Fruit fly (Drosophila melanogaster) whole organism, wandering third instar larva: ENCODE data around the gene Sh.

ENCODE experiments used
- Abd-B ChIP-seq: fragments of >200 bp; optimal IDR thresholded peaks from 2 replicates; lab custom pipeline; 2017; ENCODE audit warnings: missing biosample characterization, missing genetic modification characterization
- CG32264 ChIP-seq: fragments of 200-800 bp; sonication (Bioruptor generic); optimal IDR thresholded peaks from 2 replicates; lab custom pipeline; 2016; ENCODE audit warnings: missing biosample characterization, missing genetic modification characterization
- CG9705 ChIP-seq: fragments of 200-800 bp; sonication (Bioruptor generic); optimal IDR thresholded peaks from 2 replicates; lab custom pipeline; 2018; ENCODE audit warnings: missing biosample characterization, mild to moderate bottlenecking, missing genetic modification characterization
- CrebA ChIP-seq: fragments of 200-800 bp; sonication (Bioruptor generic); optimal IDR thresholded peaks from 2 replicates; lab custom pipeline; 2016; ENCODE audit warnings: missing biosample characterization, mild to moderate bottlenecking, missing genetic modification characterization, borderline replicate concordance
- Dfd ChIP-seq: fragments of >200 bp; optimal IDR thresholded peaks from 2 replicates; lab custom pipeline; 2017; ENCODE audit warnings: missing biosample characterization, missing genetic modification characterization
- Dif ChIP-seq: fragments of 200-275, 200-300 bp; sonication (Bioruptor generic); optimal IDR thresholded peaks from 2 replicates; lab custom pipeline; 2018; ENCODE audit warnings: missing biosample characterization, missing genetic modification characterization; ENCODE audit not compliant: partially characterized antibody
- GATAd ChIP-seq: sonication (Bioruptor generic); optimal IDR thresholded peaks from 2 replicates; lab custom pipeline; 2016; ENCODE audit warnings: missing biosample characterization, missing genetic modification characterization
- HLH106 ChIP-seq: fragments of 200-800 bp; optimal IDR thresholded peaks from 3 replicates; lab custom pipeline; 2019; ENCODE audit warnings: missing biosample characterization, mild to moderate bottlenecking, missing genetic modification characterization, moderate library complexity
- Hnf4 ChIP-seq: fragments of 200-800 bp; sonication (Bioruptor generic); optimal IDR thresholded peaks from 2 replicates; lab custom pipeline; 2016; ENCODE audit warnings: missing biosample characterization, mild to moderate bottlenecking, missing genetic modification characterization
- Hr78 ChIP-seq: fragments of >200 bp; optimal IDR thresholded peaks from 2 replicates; lab custom pipeline; 2017; ENCODE audit warnings: missing biosample characterization, missing genetic modification characterization
- Hr83 ChIP-seq: fragments of 200-300 bp; sonication (Bioruptor generic); optimal IDR thresholded peaks from 2 replicates; lab custom pipeline; 2016; ENCODE audit warnings: missing biosample characterization, mild to moderate bottlenecking, missing genetic modification characterization, moderate library complexity; ENCODE audit not compliant: poor library complexity, severe bottlenecking
- Jra ChIP-seq: sonication (Bioruptor generic); optimal IDR thresholded peaks from 2 replicates; lab custom pipeline; 2016; ENCODE audit warnings: missing biosample characterization, missing genetic modification characterization
- Mio ChIP-seq: sonication (Bioruptor generic); optimal IDR thresholded peaks from 2 replicates; lab custom pipeline; 2016; ENCODE audit warnings: missing biosample characterization, missing genetic modification characterization
- Myc ChIP-seq: fragments of >200 bp; optimal IDR thresholded peaks from 2 replicates; lab custom pipeline; 2017
- N ChIP-seq: fragments of >200 bp; optimal IDR thresholded peaks from 2 replicates; lab custom pipeline; 2018; ENCODE audit warnings: missing biosample characterization, missing external identifiers, missing genetic modification characterization
- OdsH ChIP-seq: fragments of 200-800 bp; sonication (Bioruptor generic); optimal IDR thresholded peaks from 2 replicates; lab custom pipeline; 2016; ENCODE audit warnings: missing biosample characterization, mild to moderate bottlenecking, missing genetic modification characterization
- Rel ChIP-seq, 2 experiments: fragments of 200-800 bp; sonication (Bioruptor generic) in 1 of 2; optimal IDR thresholded peaks; 2 replicates in 1 of 2; 3 replicates in 1 of 2; lab custom pipeline; 2016 to 2019; ENCODE audit warnings: mild to moderate bottlenecking in 2 of 2, missing biosample characterization in 2 of 2, missing genetic modification characterization in 2 of 2, moderate library complexity in 1 of 2
- Sp1 ChIP-seq: fragments of 200-800 bp; sonication (Bioruptor generic); optimal IDR thresholded peaks from 3 replicates; lab custom pipeline; 2019; ENCODE audit warnings: missing biosample characterization, mild to moderate bottlenecking, missing genetic modification characterization, moderate library complexity
- Vsx2 ChIP-seq: fragments of 200-300, 225-300 bp; sonication (Bioruptor generic); optimal IDR thresholded peaks from 2 replicates; lab custom pipeline; 2018; ENCODE audit warnings: missing biosample characterization, missing genetic modification characterization; ENCODE audit not compliant: partially characterized antibody
- br ChIP-seq: fragments of 200-800 bp; sonication (Bioruptor generic); optimal IDR thresholded peaks from 2 replicates; lab custom pipeline; 2016; ENCODE audit warnings: missing biosample characterization, missing genetic modification characterization
- brk ChIP-seq: fragments of 200-800 bp; sonication (Bioruptor generic); optimal IDR thresholded peaks from 2 replicates; lab custom pipeline; 2016; ENCODE audit warnings: missing biosample characterization, mild to moderate bottlenecking, missing genetic modification characterization
- dl ChIP-seq, 2 experiments: fragments of 175-275, 200-275 bp in 1 of 2; fragments of 200-275 bp in 1 of 2; sonication (Bioruptor generic); optimal IDR thresholded peaks; lab custom pipeline; 2018; ENCODE audit warnings: mild to moderate bottlenecking in 2 of 2, missing biosample characterization in 2 of 2, missing genetic modification characterization in 2 of 2, moderate library complexity in 2 of 2; ENCODE audit not compliant: partially characterized antibody in 2 of 2, insufficient read depth in 1 of 2
- dmrt93B ChIP-seq: fragments of 200-800 bp; sonication (Bioruptor generic); optimal IDR thresholded peaks from 2 replicates; lab custom pipeline; 2018; ENCODE audit warnings: missing biosample characterization, mild to moderate bottlenecking, missing genetic modification characterization
- dsf ChIP-seq: sonication (Bioruptor generic); optimal IDR thresholded peaks from 2 replicates; lab custom pipeline; 2016; ENCODE audit warnings: missing biosample characterization, missing genetic modification characterization, borderline replicate concordance
- ey ChIP-seq: fragments of 200-800 bp; sonication (Bioruptor generic); optimal IDR thresholded peaks from 2 replicates; lab custom pipeline; 2016; ENCODE audit warnings: missing biosample characterization, missing genetic modification characterization
- foxo ChIP-seq, 2 experiments: fragments of 200-800 bp; sonication (Bioruptor generic); optimal IDR thresholded peaks; 2 replicates in 1 of 2; 3 replicates in 1 of 2; lab custom pipeline; 2016 to 2017; ENCODE audit warnings: missing biosample characterization in 2 of 2, missing genetic modification characterization in 2 of 2
- fru ChIP-seq: fragments of 200-800 bp; sonication (Bioruptor generic); optimal IDR thresholded peaks from 3 replicates; lab custom pipeline; 2016; ENCODE audit warnings: missing biosample characterization, mild to moderate bottlenecking, missing genetic modification characterization
- h ChIP-seq: fragments of 200-800 bp; sonication (Bioruptor generic); optimal IDR thresholded peaks from 3 replicates; lab custom pipeline; 2016; ENCODE audit warnings: missing biosample characterization, mild to moderate bottlenecking, missing genetic modification characterization
- jim ChIP-seq: fragments of 175-275, 200-325 bp; sonication (Bioruptor generic); optimal IDR thresholded peaks from 2 replicates; lab custom pipeline; 2016; ENCODE audit warnings: missing biosample characterization, mild to moderate bottlenecking, missing genetic modification characterization
- lola ChIP-seq: fragments of >200 bp; optimal IDR thresholded peaks from 2 replicates; lab custom pipeline; 2017; ENCODE audit warnings: missing biosample characterization, missing genetic modification characterization
- pan ChIP-seq: fragments of >200 bp; optimal IDR thresholded peaks from 2 replicates; lab custom pipeline; 2017
- psq ChIP-seq: fragments of 200-800 bp; sonication (Bioruptor generic); optimal IDR thresholded peaks from 3 replicates; lab custom pipeline; 2017; ENCODE audit warnings: missing biosample characterization, mild to moderate bottlenecking, missing genetic modification characterization, moderate library complexity
- rgr ChIP-seq: fragments of 200-800 bp; sonication (Bioruptor generic); optimal IDR thresholded peaks from 3 replicates; lab custom pipeline; 2016; ENCODE audit warnings: missing biosample characterization, mild to moderate bottlenecking, missing genetic modification characterization
- sage ChIP-seq: fragments of 200-800 bp; sonication (Bioruptor generic); optimal IDR thresholded peaks from 2 replicates; lab custom pipeline; 2016; ENCODE audit warnings: missing biosample characterization, mild to moderate bottlenecking, missing genetic modification characterization
- sv ChIP-seq: fragments of 200-800 bp; sonication (Bioruptor generic); optimal IDR thresholded peaks from 3 replicates; lab custom pipeline; 2016; ENCODE audit warnings: missing biosample characterization, missing genetic modification characterization
- tai ChIP-seq: sonication (Bioruptor generic); optimal IDR thresholded peaks from 2 replicates; lab custom pipeline; 2016; ENCODE audit warnings: missing biosample characterization, missing genetic modification characterization
- usp ChIP-seq: fragments of >200 bp; optimal IDR thresholded peaks from 2 replicates; lab custom pipeline; 2017; ENCODE audit warnings: missing biosample characterization, missing genetic modification characterization
- woc ChIP-seq: sonication (Bioruptor generic); optimal IDR thresholded peaks from 2 replicates; lab custom pipeline; 2016; ENCODE audit warnings: missing biosample characterization, mild to moderate bottlenecking, missing genetic modification characterization

The Sh gene

DNA sequence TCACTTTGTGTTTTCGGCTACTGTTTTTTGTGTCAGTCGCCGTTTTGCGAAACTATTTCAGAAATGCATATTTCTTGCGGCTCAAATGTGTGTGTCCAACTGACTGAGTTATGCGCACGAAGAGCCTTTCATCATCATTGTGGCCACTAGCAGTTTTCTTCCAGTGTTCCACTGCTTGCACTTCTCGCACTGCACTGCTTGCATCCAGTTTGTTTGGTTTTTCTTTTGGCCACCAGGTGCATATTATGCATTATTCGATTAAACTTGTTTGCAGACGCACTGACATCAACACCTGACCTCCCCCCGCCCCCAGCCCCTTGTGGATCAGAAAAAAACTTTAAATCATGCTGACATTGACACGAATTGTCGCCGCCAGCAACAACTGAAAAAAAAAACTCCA is 150.5 kb downstream of the Sh start:
- TF ChIP-seq psq (GFP tag; lab: Kevin White, UChicago) = no peak
- TF ChIP-seq Sp1 (GFP tag; lab: Kevin White, UChicago) = no peak
- TF ChIP-seq dl (GFP tag; optimal IDR thresholded peaks at IDR 0.05; lab: Kevin White, UChicago; ENCODE audit: insufficient read depth in 1 of 2, partially characterized antibody in 2 of 2) = no peak
- no peak for TF ChIP-seq Myc (lab: Kevin White, UChicago)
- no peak for TF ChIP-seq rgr (GFP tag; lab: Kevin White, UChicago)
- TF ChIP-seq foxo (GFP tag; optimal IDR thresholded peaks at IDR 0.05; lab: Kevin White, UChicago) = no peak
- no peak for TF ChIP-seq woc (GFP tag; lab: Kevin White, UChicago)
- no peak for TF ChIP-seq Dif (GFP tag; lab: Kevin White, UChicago)
- TF ChIP-seq GATAd (GFP tag; lab: Kevin White, UChicago) = no peak

DNA sequence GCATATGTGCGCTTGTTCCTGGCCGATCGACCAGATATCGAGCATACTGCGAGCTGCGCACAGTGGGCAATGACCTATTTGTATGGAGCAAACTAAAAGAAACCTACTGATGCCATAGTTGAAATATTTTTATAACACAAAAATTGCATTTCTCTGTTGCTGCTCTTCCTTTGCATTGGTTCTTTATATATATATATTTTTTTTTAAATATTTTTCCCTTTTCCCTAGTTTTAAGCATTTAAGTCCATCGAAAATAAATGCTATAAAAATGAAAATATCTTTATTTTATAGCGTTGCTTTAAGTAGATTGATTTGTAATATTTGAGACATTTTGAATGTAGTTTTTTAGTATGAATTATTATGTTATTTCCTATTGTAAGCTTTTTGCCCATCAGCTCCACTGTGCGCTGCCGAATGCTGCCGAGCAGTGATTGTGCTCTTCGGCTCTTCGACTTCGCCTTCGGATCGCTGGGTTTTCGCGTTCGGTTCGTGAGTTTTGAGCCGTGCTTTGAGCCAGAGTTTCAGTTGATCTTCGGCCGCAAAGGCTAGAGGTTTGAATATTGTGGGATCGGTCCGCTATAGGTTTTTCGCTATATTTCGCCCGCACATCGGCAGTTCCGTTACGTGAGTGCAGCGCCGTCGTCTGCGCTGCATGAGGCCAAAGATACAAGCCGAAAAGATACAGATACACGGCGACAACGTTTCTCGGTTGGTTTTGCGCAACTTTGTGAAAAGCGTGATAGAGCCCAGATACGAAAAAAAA is 151.9 kb downstream of the Sh start, which contains the start of gene CG6847:
Gene CG6847 (plus strand): TSS at position 522 of the 763 bp plus-strand sequence.
- peak; percentile 67 for TF ChIP-seq fru (GFP tag; lab: Kevin White, UChicago)
- TF ChIP-seq Abd-B (GFP tag; lab: Kevin White, UChicago) = no peak
- TF ChIP-seq tai = no peak
- TF ChIP-seq HLH106 (tag; lab: Kevin White, UChicago) = peak; percentile 69
- TF ChIP-seq sv (GFP tag; lab: Kevin White, UChicago) = peak; percentile 49
- no peak for TF ChIP-seq jim
- TF ChIP-seq lola (GFP tag; lab: Kevin White, UChicago) = no peak
- peak; percentile 14 for TF ChIP-seq dmrt93B (GFP tag; lab: Kevin White, UChicago)
- TF ChIP-seq Myc (lab: Kevin White, UChicago) = no peak
- no peak for TF ChIP-seq pan
- TF ChIP-seq foxo (GFP tag; optimal IDR thresholded peaks at IDR 0.05; lab: Kevin White, UChicago) = peak in 1 of 2 experiments; percentile 64
- TF ChIP-seq Hnf4 = no peak
- no peak for TF ChIP-seq CG32264 (GFP tag; lab: Kevin White, UChicago)
- TF ChIP-seq dsf (GFP tag; lab: Kevin White, UChicago) = no peak
- TF ChIP-seq N (GFP tag; lab: Kevin White, UChicago) = no peak
- peak; percentile 25 for TF ChIP-seq woc (GFP tag; lab: Kevin White, UChicago)
- no peak for TF ChIP-seq usp (GFP tag; lab: Kevin White, UChicago)
- TF ChIP-seq Sp1 (GFP tag; lab: Kevin White, UChicago) = peak; percentile 81
- TF ChIP-seq Hr78 (GFP tag; lab: Kevin White, UChicago) = no peak
- no peak for TF ChIP-seq CrebA (GFP tag; lab: Kevin White, UChicago)
- TF ChIP-seq psq (GFP tag; lab: Kevin White, UChicago) = peak; percentile 77
- peak; percentile 61 for TF ChIP-seq OdsH (GFP tag; lab: Kevin White, UChicago)
- TF ChIP-seq Dfd (GFP tag; lab: Kevin White, UChicago) = no peak
- peak; percentile 17 for TF ChIP-seq br
- no peak for TF ChIP-seq Hr83 (GFP tag; lab: Kevin White, UChicago)
- no peak for TF ChIP-seq sage
- peak; percentile 54 for TF ChIP-seq ey (GFP tag; lab: Kevin White, UChicago)
- TF ChIP-seq h (GFP tag; lab: Kevin White, UChicago) = peak; percentile 58
- no peak for TF ChIP-seq brk (GFP tag; lab: Kevin White, UChicago)
- no peak for TF ChIP-seq Mio (GFP tag; lab: Kevin White, UChicago)
- no peak for TF ChIP-seq GATAd (GFP tag; lab: Kevin White, UChicago)
- no peak for TF ChIP-seq dl (GFP tag; optimal IDR thresholded peaks at IDR 0.05; lab: Kevin White, UChicago; ENCODE audit: insufficient read depth in 1 of 2, partially characterized antibody in 2 of 2)
- peak; percentile 60 for TF ChIP-seq rgr (GFP tag; lab: Kevin White, UChicago)
- TF ChIP-seq Jra (GFP tag; lab: Kevin White, UChicago) = no peak
- no peak for TF ChIP-seq Vsx2 (GFP tag; lab: Kevin White, UChicago)
- TF ChIP-seq Dif (GFP tag; lab: Kevin White, UChicago) = no peak
- TF ChIP-seq Rel (GFP tag; optimal IDR thresholded peaks at IDR 0.05; lab: Kevin White, UChicago) = no peak
- no peak for TF ChIP-seq Rel (tag; optimal IDR thresholded peaks at IDR 0.05; lab: Kevin White, UChicago)
- TF ChIP-seq CG9705 = no peak
- TF ChIP-seq, all 38 proteins: peak for 13
